Worm (Caenorhabditis elegans): ENCODE results near the gene clec-229.

The clec-229 gene

DNA sequence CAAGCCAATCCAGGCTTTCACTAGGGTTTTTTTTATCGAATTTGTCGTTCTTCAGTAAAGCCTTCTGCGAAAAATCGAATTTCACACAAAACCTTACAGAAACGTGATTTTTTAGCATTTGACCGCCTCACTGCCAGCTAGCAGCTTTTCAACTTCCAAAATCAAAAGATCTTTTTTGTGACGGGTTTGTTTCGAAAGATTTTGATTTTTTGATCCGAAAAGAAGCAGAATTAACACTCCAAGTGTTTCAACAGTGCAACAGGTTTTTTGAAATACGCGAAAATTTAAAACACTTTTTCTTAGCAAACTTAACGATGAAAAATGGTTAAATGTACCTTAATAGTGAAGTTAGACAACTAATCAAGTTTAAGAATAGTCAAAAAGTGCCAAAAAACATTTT lies at the start of gene clec-229:
Gene clec-229, minus strand, starts transcription at position 101 of the 400 bp plus-strand sequence.
- TF ChIP-seq zip-4 (GFP tag; optimal IDR thresholded peaks at IDR 0.05) (no peak), rnt-1 (tag; optimal IDR thresholded peaks at IDR 0.05) (no peak), tlp-1 (tag; optimal IDR thresholded peaks at IDR 0.05) (no peak), skn-1 (tag; optimal IDR thresholded peaks at IDR 0.05) (no peak), unc-30 (tag; optimal IDR thresholded peaks at IDR 0.05) (no peak)

DNA sequence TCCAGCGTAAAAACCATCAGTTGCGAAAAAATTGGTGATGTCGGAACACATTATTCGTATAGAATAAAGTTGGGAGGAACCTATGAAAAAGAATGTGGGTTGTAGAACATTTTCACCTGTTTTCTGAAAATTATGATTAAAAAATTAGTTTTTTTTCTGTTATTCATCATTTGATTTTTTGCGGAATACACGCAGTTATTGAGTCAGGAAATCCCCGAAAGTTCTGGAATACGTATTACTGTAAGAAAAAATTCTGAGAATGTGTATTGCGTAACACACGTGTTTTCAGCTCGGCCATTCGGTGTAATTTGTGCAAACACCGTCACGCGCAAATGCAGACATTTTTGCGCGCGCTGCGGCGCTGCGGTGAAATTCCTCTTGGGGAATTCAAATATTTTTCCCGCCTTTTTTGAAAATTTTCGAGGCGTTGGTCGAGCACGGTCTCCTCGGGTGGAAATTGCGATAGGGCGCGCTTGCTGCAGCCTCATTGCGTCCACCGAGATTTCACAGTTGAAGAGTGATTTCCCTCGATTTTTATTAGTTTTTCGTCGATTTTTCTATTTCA lies 47.6 kb upstream of the clec-229 start, which contains the start of gene srh-170:
Gene srh-170, minus strand, starts transcription at position 51 of the 565 bp plus-strand sequence.
- TF ChIP-seq isw-1 (GFP tag; IDR thresholded peaks at IDR 0.05) (0 out of 2 replicates have a peak, but pooled peaks have one; percentile 16), ces-1 (GFP tag; optimal IDR thresholded peaks at IDR 0.05) (no peak), zip-4 (GFP tag; optimal IDR thresholded peaks at IDR 0.05) (no peak), fkh-4 (tag; optimal IDR thresholded peaks at IDR 0.05; ENCODE audit: borderline replicate concordance) (no peak), efl-1 (optimal IDR thresholded peaks at IDR 0.05) (peak; percentile 35 to 73), efl-1 (GFP tag; optimal IDR thresholded peaks at IDR 0.05 in 1 of 2) (peak; percentile 46 to 72), snpc-4 (tag; optimal IDR thresholded peaks at IDR 0.05) (no peak), ceh-63 (GFP tag; optimal IDR thresholded peaks at IDR 0.05) (no peak), grh-1 (GFP tag; IDR thresholded peaks at IDR 0.05) (peak; percentile 57), F16B12.6 (tag; optimal IDR thresholded peaks at IDR 0.05) (peak; percentile 49), snu-23 (GFP tag; optimal IDR thresholded peaks at IDR 0.05) (peak; percentile 23), ets-5 (GFP tag; IDR thresholded peaks at IDR 0.05) (no peak), rnt-1 (tag; optimal IDR thresholded peaks at IDR 0.05) (no peak), dpl-1 (GFP tag; optimal IDR thresholded peaks at IDR 0.05) (peak in 2 of 3 experiments; percentile 16 to 52), dsc-1 (tag; optimal IDR thresholded peaks at IDR 0.05) (no peak), nhr-47 (tag; optimal IDR thresholded peaks at IDR 0.05) (peak; percentile 8), nhr-71 (tag; optimal IDR thresholded peaks at IDR 0.05) (peak; percentile 11)

DNA sequence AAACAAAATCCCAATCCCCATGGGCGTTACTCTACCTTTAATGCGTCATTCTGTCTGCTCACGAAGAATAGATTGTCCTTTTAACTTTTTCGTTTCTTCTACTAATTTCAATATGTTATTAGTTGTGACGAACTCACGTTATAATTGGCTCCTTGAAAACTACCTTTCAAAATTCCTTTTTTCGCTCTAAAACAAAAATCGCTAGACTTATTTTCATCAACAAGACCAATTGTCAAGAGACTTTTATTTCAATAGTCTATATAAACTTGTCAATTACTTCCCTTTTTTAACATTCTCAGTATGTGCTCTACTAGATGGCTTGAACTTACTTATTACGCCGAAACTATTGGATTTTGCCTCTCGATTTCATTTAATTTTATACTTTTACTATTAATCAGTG lies 43.4 kb upstream of the clec-229 start, which contains the start of gene str-102:
Gene str-102, plus strand, starts transcription at position 301 of the 400 bp plus-strand sequence.
- TF ChIP-seq ceh-8 (GFP tag; optimal IDR thresholded peaks at IDR 0.05) (peak; percentile 72), pqm-1 (tag; optimal IDR thresholded peaks at IDR 0.05) (no peak), lir-3 (tag; optimal IDR thresholded peaks at IDR 0.05; ENCODE audit: poor library complexity) (no peak)

DNA sequence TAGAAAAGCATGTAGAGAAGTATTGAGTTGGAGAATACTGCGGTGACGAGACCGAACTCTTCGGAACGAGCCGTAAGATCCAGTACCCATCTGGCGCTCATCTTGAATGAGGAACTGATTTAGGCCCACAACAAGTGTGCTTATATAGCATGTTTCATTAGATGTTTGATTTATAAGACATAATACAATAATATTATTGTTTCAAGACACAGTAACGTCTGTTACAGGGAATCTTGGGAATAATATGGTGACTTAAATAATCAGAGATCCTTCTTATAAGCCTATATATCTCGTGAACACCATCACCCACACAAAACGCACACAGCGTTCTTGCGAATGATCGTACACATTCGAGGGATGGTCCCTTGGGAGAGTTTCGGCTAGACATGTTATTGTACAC lies 42.4 kb upstream of the clec-229 start, which contains the start of gene str-88:
Gene str-88, minus strand, starts transcription at position 101 of the 400 bp plus-strand sequence.
- no peak for TF ChIP-seq nhr-76 (tag; optimal IDR thresholded peaks at IDR 0.05)
- TF ChIP-seq sup-37 (GFP tag; optimal IDR thresholded peaks at IDR 0.05), result no peak
- TF ChIP-seq sptf-1 (tag; optimal IDR thresholded peaks at IDR 0.05), result no peak
- no peak for TF ChIP-seq ceh-88 (GFP tag; IDR thresholded peaks at IDR 0.05)

DNA sequence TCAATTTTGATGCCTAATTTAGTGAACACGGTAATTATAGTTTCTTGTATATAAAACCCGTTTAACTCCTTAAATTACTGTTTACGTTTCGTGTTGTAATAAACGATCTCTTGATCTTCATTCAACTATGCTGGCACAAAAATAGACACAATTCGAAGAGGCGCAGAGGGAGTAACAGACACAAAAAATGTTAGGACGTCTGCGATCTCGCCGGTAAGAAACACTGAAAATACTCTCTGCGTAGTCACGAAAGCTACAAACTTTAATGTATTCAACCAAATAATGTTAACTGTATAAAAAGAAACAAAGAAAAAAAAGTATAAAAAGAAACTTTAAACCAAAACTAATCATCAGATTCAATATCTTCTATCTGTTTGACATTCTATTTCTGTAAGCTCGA lies 39.6 kb upstream of the clec-229 start, which contains the start of gene dhs-23:
Gene dhs-23, plus strand, starts transcription at position 363 of the 400 bp plus-strand sequence.
- TF ChIP-seq ceh-90 (tag; optimal IDR thresholded peaks at IDR 0.05) (no peak), C04F5.9 (tag; optimal IDR thresholded peaks at IDR 0.05) (no peak), mef-2 (tag; optimal IDR thresholded peaks at IDR 0.05) (no peak), nhr-237 (tag; optimal IDR thresholded peaks at IDR 0.05) (no peak), egl-13 (tag; optimal IDR thresholded peaks at IDR 0.05) (no peak), nhr-76 (tag; optimal IDR thresholded peaks at IDR 0.05) (no peak), nhr-20 (tag; optimal IDR thresholded peaks at IDR 0.05) (peak; percentile 54), sptf-1 (tag; optimal IDR thresholded peaks at IDR 0.05) (no peak), efl-1 (optimal IDR thresholded peaks at IDR 0.05) (no peak), efl-1 (GFP tag; optimal IDR thresholded peaks at IDR 0.05 in 1 of 2) (peak in 1 of 2 experiments; percentile 29), alr-1 (tag; optimal IDR thresholded peaks at IDR 0.05; ENCODE audit: borderline replicate concordance) (no peak), irx-1 (tag; optimal IDR thresholded peaks at IDR 0.05) (no peak), unc-30 (tag; optimal IDR thresholded peaks at IDR 0.05) (no peak)
